Fruit fly (Drosophila melanogaster) whole organism, embryonic: Measurements from ENCODE around the gene Cad88C.
A peak's percentile ranks its signal among the peaks of the same experiment; 100 is the strongest.

Source experiments
- ATbp ChIP-seq: fragments of 200-800 bp; sonication (Bioruptor generic); optimal IDR thresholded peaks from 2 replicates; lab custom pipeline; 2017; ENCODE audit warnings: missing biosample characterization, mild to moderate bottlenecking, missing genetic modification characterization, missing genetic modification reagents
- Aef1 ChIP-seq: fragments of 200-800 bp; sonication (Bioruptor generic); IDR thresholded peaks from 3 replicates; pipeline ENCODE4 v1.3.6; 2022; ENCODE audit warnings: missing biosample characterization, missing genetic modification characterization
- CG10209 ChIP-seq: fragments of 200-800 bp; sonication (Bioruptor generic); optimal IDR thresholded peaks from 3 replicates; lab custom pipeline; 2017; ENCODE audit warnings: missing biosample characterization, mild to moderate bottlenecking, missing genetic modification characterization, missing genetic modification reagents
- CG1024 ChIP-seq: fragments of 200-800 bp; sonication (Bioruptor generic); IDR thresholded peaks from 2 replicates; pipeline ENCODE4 v1.3.6; 2022; ENCODE audit warnings: missing biosample characterization, missing genetic modification characterization
- CG11093 ChIP-seq: fragments of 200-800 bp; sonication (Bioruptor generic); IDR thresholded peaks from 3 replicates; pipeline ENCODE4 v1.3.6; 2022; ENCODE audit warnings: missing biosample characterization, missing genetic modification characterization
- CG11504 ChIP-seq: fragments of 200-800 bp; sonication (Bioruptor generic); optimal IDR thresholded peaks from 3 replicates; lab custom pipeline; 2019; ENCODE audit warnings: missing biosample characterization, mild to moderate bottlenecking, missing genetic modification characterization, moderate library complexity
- CG11695 ChIP-seq: fragments of 200-800 bp; sonication (Bioruptor generic); IDR thresholded peaks from 3 replicates; pipeline ENCODE4 v1.3.6; 2022; ENCODE audit warnings: missing biosample characterization, missing genetic modification characterization
- CG12071 ChIP-seq: fragments of 200-800 bp; sonication (Bioruptor generic); optimal IDR thresholded peaks from 3 replicates; lab custom pipeline; 2018; ENCODE audit warnings: missing biosample characterization, mild to moderate bottlenecking, missing genetic modification characterization
- CG13123 ChIP-seq: fragments of 200-800 bp; sonication (Bioruptor generic); optimal IDR thresholded peaks from 2 replicates; lab custom pipeline; 2016; ENCODE audit warnings: missing biosample characterization, missing genetic modification characterization
- CG14441 ChIP-seq: fragments of 200-800 bp; sonication (Bioruptor generic); IDR thresholded peaks from 2 replicates; pipeline ENCODE4 v1.3.6; 2022; ENCODE audit warnings: missing biosample characterization, missing genetic modification characterization
- CG16779 ChIP-seq: fragments of 200-800 bp; sonication (Bioruptor generic); IDR thresholded peaks from 2 replicates; pipeline ENCODE4 v1.3.6; 2022; ENCODE audit warnings: missing biosample characterization, missing genetic modification characterization
- CG17385 ChIP-seq: fragments of 200-800 bp; sonication (Bioruptor generic); optimal IDR thresholded peaks from 3 replicates; lab custom pipeline; 2018; ENCODE audit warnings: missing biosample characterization, mild to moderate bottlenecking, missing genetic modification characterization
- CG17612 ChIP-seq: fragments of 200-800 bp; sonication (Bioruptor generic); IDR thresholded peaks from 2 replicates; pipeline ENCODE4 v1.3.6; 2022; ENCODE audit warnings: missing biosample characterization, missing genetic modification characterization
- CG17829 ChIP-seq: fragments of 200-800 bp; optimal IDR thresholded peaks from 2 replicates; lab custom pipeline; 2019; ENCODE audit warnings: missing biosample characterization, mild to moderate bottlenecking, missing genetic modification characterization, moderate library complexity
- CG1792 ChIP-seq: fragments of 200-800 bp; sonication (Bioruptor generic); optimal IDR thresholded peaks from 2 replicates; lab custom pipeline; 2016; ENCODE audit warnings: missing biosample characterization, missing genetic modification characterization
- CG5245 ChIP-seq: fragments of 200-800 bp; sonication (Bioruptor generic); optimal IDR thresholded peaks from 3 replicates; lab custom pipeline; 2016; ENCODE audit warnings: missing biosample characterization, missing genetic modification characterization
- CG7928 ChIP-seq: fragments of 200-800 bp; sonication (Bioruptor generic); optimal IDR thresholded peaks from 2 replicates; lab custom pipeline; 2017; ENCODE audit warnings: missing biosample characterization, mild to moderate bottlenecking, missing genetic modification characterization
- CG9817 ChIP-seq: fragments of 200-800 bp; sonication (Bioruptor generic); optimal IDR thresholded peaks from 2 replicates; lab custom pipeline; 2018; ENCODE audit warnings: missing biosample characterization, mild to moderate bottlenecking, missing genetic modification characterization, moderate library complexity
- CkIIα-i1 ChIP-seq: fragments of 200-800 bp; sonication (Bioruptor generic); IDR thresholded peaks from 2 replicates; pipeline ENCODE4 v1.3.6; 2022; ENCODE audit warnings: missing biosample characterization, missing genetic modification characterization
- Deaf1 ChIP-seq: fragments of 200-800 bp; optimal IDR thresholded peaks from 3 replicates; lab custom pipeline; 2019; ENCODE audit warnings: missing biosample characterization, mild to moderate bottlenecking, missing genetic modification characterization, moderate library complexity
- Dip2 ChIP-seq: fragments of 200-800 bp; sonication (Bioruptor generic); IDR thresholded peaks from 2 replicates; pipeline ENCODE4 v1.3.6; 2022; ENCODE audit warnings: missing biosample characterization, missing genetic modification characterization
- Dll ChIP-seq: fragments of 200-800 bp; sonication (Bioruptor generic); IDR thresholded peaks from 4 replicates; pipeline ENCODE4 v1.3.6; 2022; ENCODE audit warnings: missing biosample characterization, missing genetic modification characterization; ENCODE audit not compliant: partially characterized antibody
- Drgx ChIP-seq: fragments of 200-800 bp; sonication (Bioruptor generic); IDR thresholded peaks from 2 replicates; pipeline ENCODE4 v1.3.6; 2022; ENCODE audit warnings: missing biosample characterization, missing genetic modification characterization
- Eip74EF ChIP-seq, 2 experiments: fragments of 200-800 bp in 1 of 2; fragments of >200 bp in 1 of 2; sonication (Bioruptor generic) in 1 of 2; optimal IDR thresholded peaks; 2 replicates each; lab custom pipeline; 2017 to 2019; ENCODE audit warnings: missing biosample characterization in 2 of 2, missing genetic modification characterization in 2 of 2, mild to moderate bottlenecking in 1 of 2, moderate library complexity in 1 of 2
- Gug ChIP-seq: fragments of 200-800 bp; sonication (Bioruptor generic); IDR thresholded peaks from 4 replicates; pipeline ENCODE4 v1.3.6; 2022; ENCODE audit warnings: missing biosample characterization, missing genetic modification characterization
- Hand ChIP-seq: fragments of 200-800 bp; sonication (Bioruptor generic); optimal IDR thresholded peaks from 2 replicates; lab custom pipeline; 2017; ENCODE audit warnings: mild to moderate bottlenecking, missing biosample characterization, missing genetic modification reagents, missing genetic modification characterization
- Neu2 ChIP-seq: fragments of 200-800 bp; sonication (Bioruptor generic); optimal IDR thresholded peaks from 3 replicates; lab custom pipeline; 2016; ENCODE audit warnings: missing biosample characterization, missing genetic modification characterization, borderline replicate concordance
- Tbp ChIP-seq: fragments of >200 bp; optimal IDR thresholded peaks from 2 replicates; lab custom pipeline; 2018; ENCODE audit warnings: missing biosample characterization, missing genetic modification characterization
- Vsx1 ChIP-seq: fragments of 200-800 bp; sonication (Bioruptor generic); optimal IDR thresholded peaks from 2 replicates; lab custom pipeline; 2017; ENCODE audit warnings: missing biosample characterization, mild to moderate bottlenecking, missing genetic modification characterization, missing genetic modification reagents
- ase ChIP-seq: fragments of 200-800 bp; sonication (Bioruptor generic); IDR thresholded peaks from 3 replicates; pipeline ENCODE4 v1.3.6; 2022; ENCODE audit warnings: missing biosample characterization, missing genetic modification characterization
- bigmax ChIP-seq: fragments of 200-800 bp; sonication (Bioruptor generic); optimal IDR thresholded peaks from 2 replicates; lab custom pipeline; 2018; ENCODE audit warnings: missing biosample characterization, mild to moderate bottlenecking, missing genetic modification characterization
- bsh ChIP-seq, 2 experiments: fragments of 200-800 bp; sonication (Bioruptor generic); optimal IDR thresholded peaks; 2 replicates each; lab custom pipeline; 2017 to 2018; ENCODE audit warnings: mild to moderate bottlenecking in 2 of 2, missing biosample characterization in 2 of 2, missing genetic modification characterization in 2 of 2, moderate library complexity in 1 of 2
- crc ChIP-seq: fragments of 200-800 bp; sonication (Bioruptor generic); optimal IDR thresholded peaks from 2 replicates; lab custom pipeline; 2016; ENCODE audit warnings: missing biosample characterization, missing genetic modification characterization
- croc ChIP-seq: fragments of 200-800 bp; sonication (Bioruptor generic); conservative IDR thresholded peaks from 3 replicates; pipeline ENCODE4 v1.3.6; 2022; ENCODE audit warnings: missing biosample characterization, missing genetic modification characterization
- crol ChIP-seq: fragments of 200-800 bp; sonication (Bioruptor generic); IDR thresholded peaks from 2 replicates; pipeline ENCODE4 v1.3.6; 2022; ENCODE audit warnings: missing biosample characterization, missing genetic modification characterization
- dpn ChIP-seq, 2 experiments: fragments of 200-800 bp; sonication (Bioruptor generic); optimal IDR thresholded peaks; 3 replicates each; lab custom pipeline; 2016; ENCODE audit warnings: missing biosample characterization in 2 of 2, missing genetic modification characterization in 2 of 2
- dysf ChIP-seq: fragments of 200-800 bp; sonication (Bioruptor generic); IDR thresholded peaks from 3 replicates; pipeline ENCODE4 v1.3.6; 2022; ENCODE audit warnings: missing biosample characterization, missing genetic modification characterization
- ewg ChIP-seq: fragments of 200-800 bp; sonication (Bioruptor generic); optimal IDR thresholded peaks from 3 replicates; lab custom pipeline; 2017; ENCODE audit warnings: mild to moderate bottlenecking, missing biosample characterization, missing genetic modification reagents, missing genetic modification characterization
- eyg ChIP-seq: fragments of 200-800 bp; sonication (Bioruptor generic); optimal IDR thresholded peaks from 3 replicates; lab custom pipeline; 2016; ENCODE audit warnings: missing biosample characterization, missing genetic modification characterization
- fd102C ChIP-seq: fragments of 200-800 bp; sonication (Bioruptor generic); optimal IDR thresholded peaks from 2 replicates; lab custom pipeline; 2018; ENCODE audit warnings: missing biosample characterization, mild to moderate bottlenecking, missing genetic modification characterization, moderate library complexity
- fru ChIP-seq: fragments of >200 bp; optimal IDR thresholded peaks from 2 replicates; lab custom pipeline; 2017
- gem ChIP-seq: fragments of 200-800 bp; sonication (Bioruptor generic); optimal IDR thresholded peaks from 2 replicates; lab custom pipeline; 2019; ENCODE audit warnings: missing biosample characterization, mild to moderate bottlenecking, missing genetic modification characterization, moderate library complexity
- hth ChIP-seq: fragments of >200 bp; optimal IDR thresholded peaks from 2 replicates; lab custom pipeline; 2017; ENCODE audit warnings: inconsistent platforms
- lab ChIP-seq: fragments of 200-800 bp; sonication (Bioruptor generic); optimal IDR thresholded peaks from 3 replicates; lab custom pipeline; 2017; ENCODE audit warnings: missing biosample characterization, missing genetic modification characterization, mild to moderate bottlenecking, moderate library complexity, missing genetic modification reagents
- mirr ChIP-seq: fragments of 200-800 bp; sonication (Bioruptor generic); optimal IDR thresholded peaks from 3 replicates; lab custom pipeline; 2018; ENCODE audit warnings: missing biosample characterization, mild to moderate bottlenecking, missing genetic modification characterization
- nerfin-2 ChIP-seq: fragments of 200-800 bp; sonication (Bioruptor generic); IDR thresholded peaks from 2 replicates; pipeline ENCODE4 v1.3.6; 2022; ENCODE audit warnings: missing biosample characterization, missing genetic modification characterization; ENCODE audit not compliant: partially characterized antibody
- pnt ChIP-seq: fragments of 200-800 bp; sonication (Bioruptor generic); optimal IDR thresholded peaks from 3 replicates; lab custom pipeline; 2016; ENCODE audit warnings: missing biosample characterization, missing genetic modification characterization
- psq ChIP-seq: fragments of 200-800 bp; sonication (Bioruptor generic); optimal IDR thresholded peaks from 2 replicates; lab custom pipeline; 2017; ENCODE audit warnings: missing biosample characterization, missing genetic modification characterization
- sisA ChIP-seq: fragments of 200-800 bp; sonication (Bioruptor generic); IDR thresholded peaks from 2 replicates; pipeline ENCODE4 v1.3.6; 2022; ENCODE audit warnings: missing biosample characterization, missing genetic modification characterization
- sob ChIP-seq: fragments of 200-800 bp; sonication (Bioruptor generic); IDR thresholded peaks from 2 replicates; pipeline ENCODE4 v1.3.6; 2022; ENCODE audit warnings: missing biosample characterization, missing genetic modification characterization
- sr ChIP-seq: fragments of 200-800 bp; sonication (Bioruptor generic); IDR thresholded peaks from 3 replicates; pipeline ENCODE4 v1.3.6; 2022; ENCODE audit warnings: missing biosample characterization, missing genetic modification characterization
- stwl ChIP-seq: fragments of 200-800 bp; sonication (Bioruptor generic); optimal IDR thresholded peaks from 3 replicates; lab custom pipeline; 2018; ENCODE audit warnings: missing biosample characterization, mild to moderate bottlenecking, missing genetic modification characterization, moderate library complexity

Gene Cad88C

dm6 chr3R:14672915-14673314, 42.6 kb downstream of the Cad88C start (continued):
- TF ChIP-seq eyg = no peak
- no peak for TF ChIP-seq ATbp
- no peak for TF ChIP-seq CG1792 (GFP tag; lab: Kevin White, UChicago)
- TF ChIP-seq fd102C (GFP tag; lab: Kevin White, UChicago) = no peak
- TF ChIP-seq gem (tag; lab: Kevin White, UChicago) = peak; percentile 27
- TF ChIP-seq sisA (GFP tag; lab: Robert Waterston, UW) = no peak
- TF ChIP-seq Dip2 (GFP tag; lab: Robert Waterston, UW) = no peak
- 0 out of 3 replicates have a peak, but pooled peaks have one; percentile 9 for TF ChIP-seq CG11695 (GFP tag; lab: Robert Waterston, UW)
- no peak for TF ChIP-seq Eip74EF (GFP tag; optimal IDR thresholded peaks at IDR 0.05; lab: Kevin White, UChicago)
- no peak for TF ChIP-seq ewg
- no peak for TF ChIP-seq CG12071 (GFP tag; lab: Kevin White, UChicago)
- TF ChIP-seq Dll (GFP tag; lab: Robert Waterston, UW) = no peak
- TF ChIP-seq Vsx1 = no peak
- no peak for TF ChIP-seq lab (GFP tag; lab: Kevin White, UChicago)
- TF ChIP-seq hth (lab: Kevin White, UChicago) = no peak
- no peak for TF ChIP-seq CG17612 (GFP tag; lab: Robert Waterston, UW)
- TF ChIP-seq sob (GFP tag; lab: Robert Waterston, UW) = no peak
- TF ChIP-seq CG11093 (GFP tag; lab: Robert Waterston, UW) = no peak
- TF ChIP-seq mirr (GFP tag; lab: Kevin White, UChicago) = no peak
- TF ChIP-seq croc (GFP tag; lab: Robert Waterston, UW) = no peak
- TF ChIP-seq sr = no peak
- no peak for TF ChIP-seq crol
- no peak for TF ChIP-seq Neu2 (GFP tag; lab: Kevin White, UChicago)
- no peak for TF ChIP-seq ase
- no peak for TF ChIP-seq Gug (GFP tag; lab: Robert Waterston, UW)
- no peak for TF ChIP-seq CG5245
- no peak for TF ChIP-seq Deaf1 (tag; lab: Kevin White, UChicago)
- TF ChIP-seq dysf (GFP tag; lab: Robert Waterston, UW) = no peak
- TF ChIP-seq CG13123 (GFP tag; lab: Kevin White, UChicago) = no peak
- no peak for TF ChIP-seq dpn (GFP tag; optimal IDR thresholded peaks at IDR 0.05; lab: Kevin White, UChicago)
- TF ChIP-seq CG7928 = no peak
- TF ChIP-seq CG1024 (GFP tag; lab: Robert Waterston, UW) = no peak
- TF ChIP-seq Drgx (GFP tag; lab: Robert Waterston, UW) = peak; percentile 65
- TF ChIP-seq nerfin-2 (GFP tag; lab: Robert Waterston, UW) = no peak
- TF ChIP-seq stwl (tag; lab: Kevin White, UChicago) = no peak
- no peak for TF ChIP-seq CG14441 (GFP tag; lab: Robert Waterston, UW)
- TF ChIP-seq CG16779 (GFP tag; lab: Robert Waterston, UW) = no peak
- TF ChIP-seq CG10209 (GFP tag; lab: Kevin White, UChicago) = no peak
- TF ChIP-seq CG9817 (tag; lab: Kevin White, UChicago) = no peak
- TF ChIP-seq CG17829 (tag; lab: Kevin White, UChicago) = peak; percentile 4
- TF ChIP-seq CG17385 (GFP tag; lab: Kevin White, UChicago) = no peak
- TF ChIP-seq Hand (GFP tag; lab: Kevin White, UChicago) = no peak
- no peak for TF ChIP-seq bigmax (GFP tag; lab: Kevin White, UChicago)
- TF ChIP-seq bsh (GFP tag; optimal IDR thresholded peaks at IDR 0.05; lab: Kevin White, UChicago) = peak; percentile 2 to 22
- no peak for TF ChIP-seq fru (lab: Kevin White, UChicago)
- no peak for TF ChIP-seq psq (GFP tag; lab: Kevin White, UChicago)
- TF ChIP-seq pnt (GFP tag; lab: Kevin White, UChicago) = no peak
- TF ChIP-seq Tbp (GFP tag; lab: Kevin White, UChicago) = no peak
- no peak for TF ChIP-seq CkIIα-i1 (GFP tag; lab: Robert Waterston, UW)
- no peak for TF ChIP-seq Aef1 (GFP tag; lab: Robert Waterston, UW)
- no peak for TF ChIP-seq crc (GFP tag; lab: Kevin White, UChicago)
- peak; percentile 15 for TF ChIP-seq CG11504 (tag; lab: Kevin White, UChicago)
